Worm (Caenorhabditis elegans): Measurements from ENCODE around the gene K08D9.6.

ce11 chrV:3200323-3200722 lies 34.5 kb downstream of the K08D9.6 start, which contains the start of gene K08D9.4:
- TF ChIP-seq akir-1 (GFP tag; optimal IDR thresholded peaks at IDR 0.05) = no peak
- TF ChIP-seq hsf-1 (GFP tag; IDR thresholded peaks at IDR 0.05) = no peak
- TF ChIP-seq nfya-1 (tag; optimal IDR thresholded peaks at IDR 0.05; ENCODE audit: borderline replicate concordance, insufficient read depth) = no peak
- TF ChIP-seq F22D6.2 (tag; optimal IDR thresholded peaks at IDR 0.05) = no peak
- TF ChIP-seq nhr-27 (tag; optimal IDR thresholded peaks at IDR 0.05) = no peak
- no peak for TF ChIP-seq dpff-1 (tag; optimal IDR thresholded peaks at IDR 0.05)
- no peak for TF ChIP-seq unc-62 (GFP tag; optimal IDR thresholded peaks at IDR 0.05)
- TF ChIP-seq egl-18 (GFP tag; IDR thresholded peaks at IDR 0.05) = no peak
- TF ChIP-seq snpc-4 (GFP tag; optimal IDR thresholded peaks at IDR 0.05) = no peak
- TF ChIP-seq snpc-4 (tag; optimal IDR thresholded peaks at IDR 0.05) = no peak
- TF ChIP-seq nfyb-1 (GFP tag; IDR thresholded peaks at IDR 0.05) = no peak
